Fruit fly (Drosophila melanogaster): Measurements from ENCODE around the gene dop.

The dop gene

DNA sequence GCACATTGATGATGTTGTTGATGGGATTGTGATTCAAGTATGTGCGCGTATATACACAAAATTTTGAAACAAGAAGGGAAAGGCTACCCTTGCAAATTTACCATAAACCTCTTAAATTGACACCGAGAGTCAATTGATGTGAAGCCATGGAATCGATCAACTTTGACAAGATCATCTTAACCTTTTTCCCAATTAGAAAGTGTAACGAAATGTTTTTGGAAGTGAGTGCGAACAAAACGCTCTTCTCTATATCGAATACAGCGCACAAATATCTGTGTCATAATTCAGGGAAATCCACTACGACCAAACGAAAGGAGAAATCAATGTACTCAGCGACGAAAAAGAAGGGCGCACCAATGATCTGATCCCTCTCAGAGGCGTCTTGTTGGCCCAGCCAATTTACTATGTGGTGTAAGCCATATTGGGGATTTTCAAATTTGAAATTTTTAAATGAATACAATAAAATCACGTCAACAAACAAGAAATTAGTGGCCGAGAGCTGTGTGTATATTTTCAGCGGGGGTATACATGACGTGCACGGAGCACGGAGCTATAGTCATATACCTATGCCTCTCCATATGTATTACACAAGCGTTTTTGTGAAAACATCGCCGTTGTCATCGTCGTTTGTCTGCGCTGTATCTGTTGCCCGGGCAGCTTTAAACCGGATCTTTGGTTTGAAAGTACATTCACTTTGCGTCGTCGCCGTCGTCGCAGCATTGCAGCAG, 32.2 kb upstream of the dop start (continued):
- TF ChIP-seq CG11093 (GFP tag; IDR thresholded peaks at IDR 0.05), result 0 out of 3 replicates have a peak, but pooled peaks have one; percentile 6
- TF ChIP-seq Eip74EF (GFP tag; optimal IDR thresholded peaks at IDR 0.05), result peak in 1 of 2 experiments; percentile 49
- no peak for TF ChIP-seq pan (optimal IDR thresholded peaks at IDR 0.05)
- TF ChIP-seq pan (GFP tag; optimal IDR thresholded peaks at IDR 0.05 in 1 of 2, IDR thresholded peaks at IDR 0.05 in 1 of 2), result peak in 1 of 2 experiments; percentile 22
- TF ChIP-seq CG32532 (GFP tag; IDR thresholded peaks at IDR 0.05), result no peak; the same call in 1 of the 2 replicates
- no peak for TF ChIP-seq CG16813 (GFP tag; IDR thresholded peaks at IDR 0.05; ENCODE audit: partially characterized antibody)
- TF ChIP-seq dimm (GFP tag; IDR thresholded peaks at IDR 0.05), result no peak
- TF ChIP-seq D19A (tag; optimal IDR thresholded peaks at IDR 0.05), result peak; percentile 75
- TF ChIP-seq CG12659 (GFP tag; optimal IDR thresholded peaks at IDR 0.05), result peak; percentile 31
- TF ChIP-seq CG33557 (GFP tag; optimal IDR thresholded peaks at IDR 0.05), result peak; percentile 34
- TF ChIP-seq CG6654 (GFP tag; optimal IDR thresholded peaks at IDR 0.05), result no peak
- peak; percentile 35 for TF ChIP-seq CG5180 (GFP tag; optimal IDR thresholded peaks at IDR 0.05)
- TF ChIP-seq tna (GFP tag; IDR thresholded peaks at IDR 0.05; ENCODE audit: partially characterized antibody), result no peak
- TF ChIP-seq CG8388 (GFP tag; optimal IDR thresholded peaks at IDR 0.05), result peak; percentile 20
- TF ChIP-seq gem (tag; optimal IDR thresholded peaks at IDR 0.05), result peak; percentile 45
- TF ChIP-seq CG12236 (GFP tag; optimal IDR thresholded peaks at IDR 0.05), result peak; percentile 35
- 0 out of 3 replicates have a peak, but pooled peaks have one; percentile 58 for TF ChIP-seq CG3726 (GFP tag; IDR thresholded peaks at IDR 0.05)
- peak; percentile 11 for TF ChIP-seq D19B (GFP tag; optimal IDR thresholded peaks at IDR 0.05)
- TF ChIP-seq CG10267 (tag; optimal IDR thresholded peaks at IDR 0.05), result no peak
- no peak for TF ChIP-seq CG4854 (GFP tag; optimal IDR thresholded peaks at IDR 0.05)
- TF ChIP-seq CG30431 (GFP tag; optimal IDR thresholded peaks at IDR 0.05), result no peak
- peak in 1 of 2 experiments; percentile 4 for TF ChIP-seq dpn (GFP tag; optimal IDR thresholded peaks at IDR 0.05)
- peak; percentile 34 for TF ChIP-seq her (GFP tag; optimal IDR thresholded peaks at IDR 0.05)
- peak; percentile 41 for TF ChIP-seq unpg (GFP tag; optimal IDR thresholded peaks at IDR 0.05)
- TF ChIP-seq CG14014 (GFP tag; IDR thresholded peaks at IDR 0.05), result no peak
- no peak for TF ChIP-seq CG6854 (GFP tag; optimal IDR thresholded peaks at IDR 0.05)
- peak; percentile 14 for TF ChIP-seq CG13123 (GFP tag; optimal IDR thresholded peaks at IDR 0.05)
- no peak for TF ChIP-seq CG4730 (GFP tag; IDR thresholded peaks at IDR 0.05)
- no peak for TF ChIP-seq CG12942 (GFP tag; optimal IDR thresholded peaks at IDR 0.05)
- no peak for TF ChIP-seq slp2 (GFP tag; optimal IDR thresholded peaks at IDR 0.05)
- TF ChIP-seq wek (GFP tag; optimal IDR thresholded peaks at IDR 0.05), result no peak
- TF ChIP-seq ase (GFP tag; IDR thresholded peaks at IDR 0.05), result no peak
- TF ChIP-seq HLH3B (GFP tag; IDR thresholded peaks at IDR 0.05), result peak; percentile 57
- TF ChIP-seq sima (GFP tag; optimal IDR thresholded peaks at IDR 0.05), result no peak
- peak; percentile 81 for TF ChIP-seq dmrt99B (tag; optimal IDR thresholded peaks at IDR 0.05)
- no peak for TF ChIP-seq Mad (GFP tag; optimal IDR thresholded peaks at IDR 0.05)
- TF ChIP-seq Adf1 (GFP tag; IDR thresholded peaks at IDR 0.05), result no peak
- TF ChIP-seq Oaz (GFP tag; IDR thresholded peaks at IDR 0.05), result no peak
- TF ChIP-seq Xbp1 (GFP tag; optimal IDR thresholded peaks at IDR 0.05), result peak; percentile 42
- TF ChIP-seq crc (GFP tag; optimal IDR thresholded peaks at IDR 0.05), result no peak
- TF ChIP-seq Chrac-16 (GFP tag; optimal IDR thresholded peaks at IDR 0.05), result peak; percentile 30
- TF ChIP-seq CG30020 (tag; optimal IDR thresholded peaks at IDR 0.05), result no peak
- no peak for TF ChIP-seq Hr39 (optimal IDR thresholded peaks at IDR 0.05)
- TF ChIP-seq sqz (GFP tag; optimal IDR thresholded peaks at IDR 0.05), result no peak
- TF ChIP-seq ranshi (GFP tag; IDR thresholded peaks at IDR 0.05), result no peak; the same call in 1 of the 2 replicates
- TF ChIP-seq Dbx (GFP tag; IDR thresholded peaks at IDR 0.05), result no peak; the same call in 2 of the 3 replicates
- no peak for TF ChIP-seq gsb (GFP tag; IDR thresholded peaks at IDR 0.05)
- TF ChIP-seq CG9817 (tag; optimal IDR thresholded peaks at IDR 0.05), result peak; percentile 28
- no peak for TF ChIP-seq Dfd (GFP tag; optimal IDR thresholded peaks at IDR 0.05)
- no peak for TF ChIP-seq CkIIα-i1 (GFP tag; IDR thresholded peaks at IDR 0.05)

Measured in whole organism, embryonic.